Worm (Caenorhabditis elegans) whole organism, L4 larva: ENCODE measurements around the gene T24D5.6.

Experiments used
- D1046.2 ChIP-seq: fragments of 200-800 bp; sonication (Bioruptor generic); IDR thresholded peaks from 2 replicates; pipeline ENCODE4 v1.3.6; 2022; ENCODE audit warnings: missing genetic modification characterization, missing compliant biosample characterization
- R02D3.7 ChIP-seq: fragments of 150-350 bp; sonication (generic microtip); optimal IDR thresholded peaks from 3 replicates; lab custom pipeline; 2014; ENCODE audit warnings: missing biosample characterization, missing genetic modification characterization
- T26A8.4 ChIP-seq: fragments of 200-800 bp; sonication (Bioruptor generic); IDR thresholded peaks from 2 replicates; pipeline ENCODE4 v1.3.6; 2022; ENCODE audit warnings: missing genetic modification characterization, missing compliant biosample characterization
- Y105C5A.15 ChIP-seq: fragments of 200-800 bp; sonication (Bioruptor generic); IDR thresholded peaks from 2 replicates; pipeline ENCODE4 v1.3.6; 2022; ENCODE audit warnings: missing genetic modification characterization, missing compliant biosample characterization
- Y48G9A.11 ChIP-seq: fragments of 200-800 bp; sonication (Bioruptor generic); IDR thresholded peaks from 2 replicates; pipeline ENCODE4 v1.3.6; 2022; ENCODE audit warnings: missing genetic modification reagents, missing genetic modification characterization, missing compliant biosample characterization
- Y75B8A.6 ChIP-seq: fragments of 200-800 bp; sonication (Bioruptor generic); IDR thresholded peaks from 2 replicates; pipeline ENCODE4 v1.3.6; 2022; ENCODE audit warnings: missing genetic modification reagents, missing genetic modification characterization, missing compliant biosample characterization
- ZK337.2 ChIP-seq: fragments of 200-800 bp; sonication (Bioruptor generic); IDR thresholded peaks from 2 replicates; pipeline ENCODE4 v1.3.6; 2022; ENCODE audit warnings: missing genetic modification reagents, missing genetic modification characterization, missing compliant biosample characterization
- ZK546.5 ChIP-seq, 2 experiments: sonication (generic microtip); optimal IDR thresholded peaks; 2 replicates each; lab custom pipeline; 2017; ENCODE audit warnings: missing biosample characterization in 2 of 2, missing genetic modification characterization in 2 of 2
- aha-1 ChIP-seq: fragments of 150-350 bp; peaks from one replicate; lab custom pipeline; 2014; ENCODE audit warnings: missing biosample characterization, missing genetic modification characterization
- arid-1 ChIP-seq: fragments of 200-800 bp; sonication (Bioruptor generic); conservative IDR thresholded peaks from 2 replicates; pipeline ENCODE4 v1.3.6; 2022; ENCODE audit warnings: missing genetic modification reagents, missing genetic modification characterization, missing compliant biosample characterization
- ceh-20 ChIP-seq: fragments of 200-800 bp; sonication (Bioruptor generic); IDR thresholded peaks from 2 replicates; pipeline ENCODE4 v1.3.6; 2022; ENCODE audit warnings: missing genetic modification reagents, missing genetic modification characterization, missing compliant biosample characterization
- daf-16 ChIP-seq, 3 experiments: sonication (generic microtip); optimal IDR thresholded peaks; 2 replicates each; lab custom pipeline; 2016 to 2017; ENCODE audit warnings: missing genetic modification characterization in 3 of 3, missing genetic modification reagents in 3 of 3, mild to moderate bottlenecking in 2 of 3, missing compliant biosample characterization in 2 of 3, missing biosample characterization in 1 of 3, moderate library complexity in 1 of 3
- daf-19 ChIP-seq: fragments of 200-800 bp; sonication (Bioruptor generic); conservative IDR thresholded peaks from 2 replicates; pipeline ENCODE4 v1.3.6; 2022; ENCODE audit warnings: missing genetic modification characterization, missing compliant biosample characterization
- dmd-6 ChIP-seq: fragments of 200-800 bp; sonication (Bioruptor generic); IDR thresholded peaks from 2 replicates; pipeline ENCODE4 v1.3.6; 2022; ENCODE audit warnings: missing genetic modification reagents, missing genetic modification characterization, missing compliant biosample characterization
- dve-1 ChIP-seq: sonication (generic microtip); optimal IDR thresholded peaks from 2 replicates; lab custom pipeline; 2017; ENCODE audit warnings: antibody characterized with exemption, mild to moderate bottlenecking, missing genetic modification characterization, missing compliant biosample characterization; ENCODE audit not compliant: insufficient read depth
- egl-43 ChIP-seq: fragments of 200-800 bp; sonication (Bioruptor generic); IDR thresholded peaks from 2 replicates; pipeline ENCODE4 v1.3.6; 2022; ENCODE audit warnings: missing genetic modification reagents, missing genetic modification characterization, missing compliant biosample characterization
- fkh-10 ChIP-seq: fragments of 150-350 bp; optimal IDR thresholded peaks from 2 replicates; lab custom pipeline; 2014; ENCODE audit warnings: missing biosample characterization, missing genetic modification reagents, missing genetic modification characterization
- gei-8 ChIP-seq: fragments of 200-800 bp; sonication (Bioruptor generic); optimal IDR thresholded peaks from 2 replicates; lab custom pipeline; 2018; ENCODE audit warnings: mild to moderate bottlenecking, missing genetic modification characterization, missing compliant biosample characterization
- hmg-1.1 ChIP-seq: fragments of 200-800 bp; sonication (Bioruptor generic); IDR thresholded peaks from 2 replicates; pipeline ENCODE4 v1.3.6; 2022; ENCODE audit warnings: missing genetic modification reagents, missing genetic modification characterization, missing compliant biosample characterization
- lim-7 ChIP-seq: fragments of 200-800 bp; sonication (Bioruptor generic); IDR thresholded peaks from 2 replicates; pipeline ENCODE4 v1.3.6; 2022; ENCODE audit warnings: missing genetic modification characterization, missing compliant biosample characterization
- lin-13 ChIP-seq: fragments of 150-350 bp; optimal IDR thresholded peaks from 2 replicates; lab custom pipeline; 2014; ENCODE audit warnings: missing biosample characterization, missing genetic modification reagents, missing genetic modification characterization
- mdt-29 ChIP-seq: fragments of 200-800 bp; sonication (Bioruptor generic); IDR thresholded peaks from 2 replicates; pipeline ENCODE4 v1.3.6; 2022; ENCODE audit warnings: missing genetic modification reagents, missing genetic modification characterization, missing compliant biosample characterization
- mxl-2 ChIP-seq: fragments of 200-800 bp; sonication (Bioruptor generic); conservative IDR thresholded peaks from 2 replicates; pipeline ENCODE4 v1.3.6; 2022; ENCODE audit warnings: missing genetic modification reagents, missing genetic modification characterization, missing compliant biosample characterization
- nhr-10 ChIP-seq: fragments of 150-350 bp; optimal IDR thresholded peaks from 2 replicates; lab custom pipeline; 2014; ENCODE audit warnings: missing biosample characterization, missing genetic modification characterization
- nhr-11 ChIP-seq: fragments of 150-350 bp; optimal IDR thresholded peaks from 2 replicates; lab custom pipeline; 2014; ENCODE audit warnings: missing biosample characterization, missing genetic modification characterization
- nhr-237 ChIP-seq: sonication (generic microtip); optimal IDR thresholded peaks from 2 replicates; lab custom pipeline; 2017; ENCODE audit warnings: missing biosample characterization, missing genetic modification characterization
- nhr-41 ChIP-seq: fragments of 200-800 bp; sonication (Bioruptor generic); IDR thresholded peaks from 2 replicates; pipeline ENCODE4 v1.3.6; 2022; ENCODE audit warnings: missing genetic modification reagents, missing genetic modification characterization, missing compliant biosample characterization
- nhr-48 ChIP-seq: sonication (generic microtip); optimal IDR thresholded peaks from 2 replicates; lab custom pipeline; 2016; ENCODE audit warnings: mild to moderate bottlenecking, missing genetic modification characterization, missing compliant biosample characterization
- nhr-6 ChIP-seq: fragments of 150-350 bp; optimal IDR thresholded peaks from 2 replicates; lab custom pipeline; 2014; ENCODE audit warnings: missing biosample characterization, missing genetic modification characterization
- nhr-76 ChIP-seq: fragments of 150-350 bp; optimal IDR thresholded peaks from 2 replicates; lab custom pipeline; 2014; ENCODE audit warnings: missing biosample characterization, missing genetic modification characterization
- rbr-2 ChIP-seq: sonication (generic microtip); optimal IDR thresholded peaks from 2 replicates; lab custom pipeline; 2016; ENCODE audit warnings: missing genotype, missing genetic modification characterization, missing compliant biosample characterization
- saeg-2 ChIP-seq: fragments of 200-800 bp; sonication (Bioruptor generic); IDR thresholded peaks from 2 replicates; pipeline ENCODE4 v1.3.6; 2022; ENCODE audit warnings: missing genetic modification reagents, missing genetic modification characterization, missing compliant biosample characterization
- set-16 ChIP-seq: fragments of 200-800 bp; sonication (Bioruptor generic); IDR thresholded peaks from 2 replicates; pipeline ENCODE4 v1.3.6; 2022; ENCODE audit warnings: missing genetic modification reagents, missing genetic modification characterization, missing compliant biosample characterization
- snpc-1.2 ChIP-seq: fragments of 200-800 bp; sonication (Bioruptor generic); IDR thresholded peaks from 2 replicates; pipeline ENCODE4 v1.3.6; 2022; ENCODE audit warnings: missing genetic modification reagents, missing genetic modification characterization, missing compliant biosample characterization
- zip-11 ChIP-seq: fragments of 200-800 bp; sonication (Bioruptor generic); IDR thresholded peaks from 2 replicates; pipeline ENCODE4 v1.3.6; 2022; ENCODE audit warnings: missing genetic modification characterization, missing compliant biosample characterization

The T24D5.6 gene

ce11 chrX:12635010-12635409 lies 31.6 kb downstream of the T24D5.6 start (continued):
- TF ChIP-seq fkh-10 (GFP tag; lab: Kevin White, UChicago) (peak; percentile 37), rbr-2 (tag; lab: Kevin White, UChicago) (peak; percentile 56), dve-1 (tag; lab: Kevin White, UChicago) (peak; percentile 88), zip-11 (GFP tag; lab: Robert Waterston, UW) (no peak), daf-16 (GFP tag; optimal IDR thresholded peaks at IDR 0.05; lab: Kevin White, UChicago) (no peak), daf-16 (tag; optimal IDR thresholded peaks at IDR 0.05; lab: Kevin White, UChicago) (peak; percentile 98)

DNA sequence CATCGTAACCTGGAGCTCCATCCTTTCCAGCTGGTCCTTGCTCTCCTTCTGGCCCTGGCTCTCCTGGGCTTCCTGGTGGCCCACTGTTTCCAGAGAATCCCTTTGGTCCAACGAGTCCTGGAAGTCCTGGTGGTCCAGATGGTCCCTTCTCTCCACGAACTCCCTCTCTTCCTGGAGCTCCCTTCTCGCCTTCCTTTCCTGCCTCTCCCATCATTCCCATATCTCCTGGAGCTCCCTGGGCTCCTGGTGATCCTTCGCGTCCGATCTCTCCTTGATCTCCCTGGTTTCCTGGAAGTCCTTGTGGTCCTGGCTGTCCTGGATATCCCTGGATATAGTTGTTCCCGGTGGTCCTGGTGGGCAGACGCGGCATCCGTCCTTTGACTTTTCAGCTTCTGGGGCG lies 32.8 kb downstream of the T24D5.6 start:
- no peak for TF ChIP-seq Y105C5A.15 (GFP tag; lab: Robert Waterston, UW)
- TF ChIP-seq D1046.2 (GFP tag; lab: Robert Waterston, UW) = 0 out of 2 replicates have a peak, but pooled peaks have one; percentile 26
- no peak for TF ChIP-seq nhr-76 (tag; lab: Kevin White, UChicago)
- TF ChIP-seq rbr-2 (tag; lab: Kevin White, UChicago) = no peak
- TF ChIP-seq lim-7 (GFP tag; lab: Robert Waterston, UW) = 0 out of 2 replicates have a peak, but pooled peaks have one; percentile 4
- no peak for TF ChIP-seq T26A8.4
- TF ChIP-seq daf-19 (GFP tag; lab: Robert Waterston, UW) = no peak
- no peak for TF ChIP-seq egl-43 (GFP tag; lab: Robert Waterston, UW)
- TF ChIP-seq lin-13 (GFP tag; lab: Kevin White, UChicago) = no peak
- peak; percentile 91 for TF ChIP-seq set-16 (GFP tag; lab: Robert Waterston, UW)
- TF ChIP-seq snpc-1.2 (GFP tag; lab: Robert Waterston, UW) = no peak

ce11 chrX:12637978-12638377 lies 34.6 kb downstream of the T24D5.6 start:
- no peak for TF ChIP-seq nhr-237
- peak; percentile 94 for TF ChIP-seq aha-1 (tag; lab: Kevin White, UChicago)

DNA sequence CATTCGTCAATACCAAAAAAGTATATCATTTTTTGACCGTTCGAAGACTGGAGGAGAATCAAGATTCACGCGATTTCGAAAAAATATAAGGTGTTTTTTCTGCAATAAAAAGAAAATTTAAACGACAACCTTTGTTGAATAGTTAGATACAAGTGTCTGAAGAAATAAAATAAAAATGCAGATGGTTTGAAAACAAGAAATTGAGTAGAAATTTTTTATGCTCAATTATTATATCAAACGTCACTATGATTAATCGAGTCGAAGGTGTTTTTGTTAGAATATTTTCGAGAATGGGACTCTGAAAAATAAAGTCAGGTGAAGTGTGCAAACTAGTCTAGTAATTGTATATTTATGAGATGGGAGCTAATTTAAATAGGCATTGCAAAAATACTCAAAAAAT lies 37.0 kb downstream of the T24D5.6 start, which contains the start of gene R09A8.5:
Gene R09A8.5 (minus strand): TSS at position 101 of the 400 bp plus-strand sequence.
- TF ChIP-seq gei-8 = no peak
- no peak for TF ChIP-seq mxl-2 (GFP tag; lab: Robert Waterston, UW)
- TF ChIP-seq ceh-20 (GFP tag; lab: Robert Waterston, UW) = no peak
- TF ChIP-seq nhr-11 = no peak
- TF ChIP-seq ZK546.5 (tag; optimal IDR thresholded peaks at IDR 0.05; lab: Kevin White, UChicago) = no peak
- TF ChIP-seq ZK337.2 (GFP tag; lab: Robert Waterston, UW) = no peak
- TF ChIP-seq nhr-6 = no peak
- no peak for TF ChIP-seq dmd-6 (GFP tag; lab: Robert Waterston, UW)
- TF ChIP-seq mdt-29 (GFP tag; lab: Robert Waterston, UW) = no peak
- no peak for TF ChIP-seq nhr-10 (tag; lab: Kevin White, UChicago)
- TF ChIP-seq nhr-41 (GFP tag; lab: Robert Waterston, UW) = no peak
- no peak for TF ChIP-seq saeg-2
- TF ChIP-seq Y48G9A.11 = no peak
- TF ChIP-seq, all 104 proteins: peak for 0

DNA sequence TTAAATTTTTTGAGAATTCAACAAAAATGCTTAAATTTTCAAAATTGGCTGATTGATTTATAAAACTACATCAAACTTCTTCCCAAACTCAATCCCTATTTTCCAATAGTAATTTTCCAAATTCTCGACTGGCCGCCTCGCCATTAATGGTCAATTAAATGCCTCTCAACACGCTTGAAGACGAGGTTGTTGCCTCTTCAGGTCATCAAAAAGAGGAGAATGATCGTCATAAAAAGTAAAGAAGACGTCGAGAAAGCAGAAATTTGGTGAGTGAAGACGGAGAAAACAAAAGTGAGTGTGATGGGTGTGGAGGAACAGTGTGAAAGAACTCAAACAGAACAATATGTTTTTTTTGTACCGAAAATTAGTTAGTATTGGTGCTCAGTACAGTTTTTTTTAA lies 37.5 kb downstream of the T24D5.6 start:
- TF ChIP-seq hmg-1.1 (GFP tag; lab: Robert Waterston, UW) (no peak), R02D3.7 (no peak), nhr-48 (tag; lab: Kevin White, UChicago) (no peak), arid-1 (GFP tag; lab: Robert Waterston, UW) (no peak), Y75B8A.6 (GFP tag; lab: Robert Waterston, UW) (no peak)
